Fruit fly (Drosophila melanogaster): ENCODE measurements around the gene fz4.

Gene fz4

dm6 chrX:7109793-7110606, at the start of gene fz4:
TSS of gene fz4 (minus strand) at chrX:7110321.
- TF ChIP-seq CG5204 (GFP tag; optimal IDR thresholded peaks at IDR 0.05): no peak
- TF ChIP-seq bab1 (GFP tag; optimal IDR thresholded peaks at IDR 0.05): peak; percentile 68
- peak; percentile 92 for TF ChIP-seq pad (GFP tag; optimal IDR thresholded peaks at IDR 0.05)
- TF ChIP-seq ovo (GFP tag; optimal IDR thresholded peaks at IDR 0.05): peak; percentile 30
- peak; percentile 19 for TF ChIP-seq cic (GFP tag; optimal IDR thresholded peaks at IDR 0.05)
- peak; percentile 38 for TF ChIP-seq Mnt (GFP tag; optimal IDR thresholded peaks at IDR 0.05)
- TF ChIP-seq CG11617 (GFP tag; optimal IDR thresholded peaks at IDR 0.05): peak; percentile 11
- TF ChIP-seq CG12768 (GFP tag; optimal IDR thresholded peaks at IDR 0.05): no peak

dm6 chrX:7159236-7159838, 49.2 kb upstream of the fz4 start:
- TF ChIP-seq CG12768 (GFP tag; optimal IDR thresholded peaks at IDR 0.05) (no peak), tj (GFP tag; optimal IDR thresholded peaks at IDR 0.05) (no peak), pad (GFP tag; optimal IDR thresholded peaks at IDR 0.05) (no peak), CG5204 (GFP tag; optimal IDR thresholded peaks at IDR 0.05) (no peak)

- TF ChIP-seq CG7045 (GFP tag; optimal IDR thresholded peaks at IDR 0.05) (no peak), pad (GFP tag; optimal IDR thresholded peaks at IDR 0.05) (no peak), CG12768 (GFP tag; optimal IDR thresholded peaks at IDR 0.05) (no peak), CG11617 (GFP tag; optimal IDR thresholded peaks at IDR 0.05) (no peak), CG7101 (tag; optimal IDR thresholded peaks at IDR 0.05) (no peak), toe (GFP tag; optimal IDR thresholded peaks at IDR 0.05) (no peak), Mnt (GFP tag; optimal IDR thresholded peaks at IDR 0.05) (no peak), cnc (optimal IDR thresholded peaks at IDR 0.05) (no peak), CG5204 (GFP tag; optimal IDR thresholded peaks at IDR 0.05) (no peak)
These were observed 42.7 kb upstream of the fz4 start for dm6 chrX:7152851-7153250.

dm6 chrX:7151290-7152038, 41.3 kb upstream of the fz4 start:
- TF ChIP-seq Clk (GFP tag; optimal IDR thresholded peaks at IDR 0.05): no peak
- no peak for TF ChIP-seq kay (GFP tag; ENCODE audit: borderline replicate concordance)
- no peak for TF ChIP-seq Hr96 (GFP tag; optimal IDR thresholded peaks at IDR 0.05)
- no peak for TF ChIP-seq bab1 (GFP tag; optimal IDR thresholded peaks at IDR 0.05)
- no peak for TF ChIP-seq Crg-1 (GFP tag; optimal IDR thresholded peaks at IDR 0.05)
- no peak for TF ChIP-seq CG7045 (GFP tag; optimal IDR thresholded peaks at IDR 0.05)
- TF ChIP-seq CG33017 (tag; optimal IDR thresholded peaks at IDR 0.05): no peak
- TF ChIP-seq CG12768 (GFP tag; optimal IDR thresholded peaks at IDR 0.05): no peak
- no peak for TF ChIP-seq cnc (optimal IDR thresholded peaks at IDR 0.05)
- TF ChIP-seq CG14711 (tag; optimal IDR thresholded peaks at IDR 0.05): no peak
- TF ChIP-seq toe (GFP tag; optimal IDR thresholded peaks at IDR 0.05): no peak

dm6 chrX:7141753-7142152, 31.6 kb upstream of the fz4 start:
- no peak for TF ChIP-seq ovo (GFP tag; optimal IDR thresholded peaks at IDR 0.05)
- no peak for TF ChIP-seq toe (GFP tag; optimal IDR thresholded peaks at IDR 0.05)
- TF ChIP-seq CG14711 (tag; optimal IDR thresholded peaks at IDR 0.05): no peak
- no peak for TF ChIP-seq bab1 (GFP tag; optimal IDR thresholded peaks at IDR 0.05)
- TF ChIP-seq pad (GFP tag; optimal IDR thresholded peaks at IDR 0.05): no peak
- no peak for TF ChIP-seq tj (GFP tag; optimal IDR thresholded peaks at IDR 0.05)
- no peak for TF ChIP-seq Crg-1 (GFP tag; optimal IDR thresholded peaks at IDR 0.05)
- no peak for TF ChIP-seq Mnt (GFP tag; optimal IDR thresholded peaks at IDR 0.05)
- TF ChIP-seq Clk (GFP tag; optimal IDR thresholded peaks at IDR 0.05): no peak
- TF ChIP-seq CG11617 (GFP tag; optimal IDR thresholded peaks at IDR 0.05): no peak
- no peak for TF ChIP-seq CG5204 (GFP tag; optimal IDR thresholded peaks at IDR 0.05)

dm6 chrX:7139952-7140351, 29.8 kb upstream of the fz4 start:
- TF ChIP-seq ovo (GFP tag; optimal IDR thresholded peaks at IDR 0.05) (no peak), pad (GFP tag; optimal IDR thresholded peaks at IDR 0.05) (no peak), CG14711 (tag; optimal IDR thresholded peaks at IDR 0.05) (no peak), CG33017 (tag; optimal IDR thresholded peaks at IDR 0.05) (no peak), CG12768 (GFP tag; optimal IDR thresholded peaks at IDR 0.05) (no peak), Hr96 (GFP tag; optimal IDR thresholded peaks at IDR 0.05) (no peak), Clk (GFP tag; optimal IDR thresholded peaks at IDR 0.05) (no peak), CG5204 (GFP tag; optimal IDR thresholded peaks at IDR 0.05) (no peak), toe (GFP tag; optimal IDR thresholded peaks at IDR 0.05) (no peak), CG7101 (tag; optimal IDR thresholded peaks at IDR 0.05) (no peak), Mnt (GFP tag; optimal IDR thresholded peaks at IDR 0.05) (no peak), CG7045 (GFP tag; optimal IDR thresholded peaks at IDR 0.05) (no peak), CG11617 (GFP tag; optimal IDR thresholded peaks at IDR 0.05) (no peak)

dm6 chrX:7137423-7137822, 27.3 kb upstream of the fz4 start, which contains the start of gene Cph:
TSS of gene Cph (plus strand) at chrX:7137723.
- TF ChIP-seq CG12768 (GFP tag; optimal IDR thresholded peaks at IDR 0.05) (no peak), ovo (GFP tag; optimal IDR thresholded peaks at IDR 0.05) (peak; percentile 71), tj (GFP tag; optimal IDR thresholded peaks at IDR 0.05) (no peak), bab1 (GFP tag; optimal IDR thresholded peaks at IDR 0.05) (no peak), cnc (optimal IDR thresholded peaks at IDR 0.05) (no peak), Crg-1 (GFP tag; optimal IDR thresholded peaks at IDR 0.05) (no peak), pad (GFP tag; optimal IDR thresholded peaks at IDR 0.05) (no peak)
